Fruit fly (Drosophila melanogaster) Kc167 (cell line): ENCODE results near the gene CG31917.

Experiments used
- Myc ChIP-seq: fragments of >200 bp; optimal IDR thresholded peaks from 2 replicates; lab custom pipeline; 2017; ENCODE audit warnings: missing external identifiers
- Sin3A ChIP-seq: fragments of >200 bp; optimal IDR thresholded peaks from 2 replicates; lab custom pipeline; 2018; ENCODE audit warnings: missing external identifiers
- h ChIP-seq: fragments of >200 bp; optimal IDR thresholded peaks from 3 replicates; lab custom pipeline; 2018; ENCODE audit warnings: missing external identifiers
- insv ChIP-seq: fragments of >200 bp; optimal IDR thresholded peaks from 3 replicates; lab custom pipeline; 2018; ENCODE audit warnings: missing external identifiers
- psq ChIP-seq: fragments of >200 bp; optimal IDR thresholded peaks from 2 replicates; lab custom pipeline; 2017; ENCODE audit warnings: missing external identifiers
- ttk ChIP-seq: sonication (Bioruptor generic); optimal IDR thresholded peaks from 2 replicates; lab custom pipeline; 2017; ENCODE audit warnings: missing external identifiers

- TF ChIP-seq psq: no peak
- no peak for TF ChIP-seq h (lab: Kevin White, UChicago)
- TF ChIP-seq ttk (lab: Kevin White, UChicago): no peak
- no peak for TF ChIP-seq Sin3A (lab: Kevin White, UChicago)
- TF ChIP-seq insv (lab: Kevin White, UChicago): no peak
- no peak for TF ChIP-seq Myc
Measured at dm6 chr2L:4995010-4995836, 15.4 kb downstream of the CG31917 start.
